Worm (Caenorhabditis elegans) whole organism, L4/young adult: ENCODE data around the gene vgln-1.
"Not testable (repeated sequence)": the region's sequence is repeated elsewhere in the genome, so short reads cannot be mapped to it uniquely, and the experiment has no call there.

Experiments used
- W03F9.2 ChIP-seq: fragments of 150-350 bp; optimal IDR thresholded peaks from 2 replicates; lab custom pipeline; 2014; ENCODE audit warnings: missing biosample characterization, missing genetic modification characterization
- dao-5 ChIP-seq: sonication (generic microtip); optimal IDR thresholded peaks from 2 replicates; lab custom pipeline; 2016; ENCODE audit warnings: missing genotype, missing genetic modification characterization, moderate library complexity, missing compliant biosample characterization
- him-1 ChIP-seq: sonication (generic microtip); optimal IDR thresholded peaks from 2 replicates; lab custom pipeline; 2016; ENCODE audit warnings: missing genotype, missing genetic modification reagents, missing genetic modification characterization, missing compliant biosample characterization

Gene vgln-1

ce11 chrII:9874508-9875229 is 16.2 kb downstream of the vgln-1 start, which contains the start of the genes chil-2 and ctsa-3.2:
Gene chil-2, minus strand, starts transcription at chrII:9874608.
Gene ctsa-3.2, plus strand, starts transcription at chrII:9875179.
- TF ChIP-seq W03F9.2 (tag; lab: Kevin White, UChicago) (no peak), dao-5 (tag; lab: Kevin White, UChicago) (no peak), him-1 (tag; lab: Kevin White, UChicago) (no peak)

DNA sequence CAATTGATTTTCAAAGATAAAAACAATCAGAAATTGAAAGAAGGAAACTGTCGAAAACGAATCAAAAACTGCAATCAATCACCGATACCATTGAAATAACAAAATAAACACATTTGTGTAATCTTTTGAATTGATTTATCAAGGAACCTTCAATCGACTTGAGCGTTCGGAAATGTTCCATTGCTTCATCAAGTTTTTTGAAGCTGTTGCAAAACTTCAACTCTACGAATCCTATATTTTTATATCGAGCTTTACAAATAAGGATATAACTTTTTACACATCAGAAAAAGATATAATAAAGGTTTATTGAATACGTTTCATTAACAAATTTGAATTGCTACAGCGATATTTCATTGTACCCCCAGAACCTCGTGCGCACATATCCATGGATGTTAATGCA is 17.9 kb downstream of the vgln-1 start, which contains the start of gene chil-8:
chil-8 (minus strand) TSS at position 101 of the 400 bp plus-strand sequence.
- TF ChIP-seq him-1 (tag; lab: Kevin White, UChicago) (no peak), dao-5 (tag; lab: Kevin White, UChicago) (no peak), W03F9.2 (tag; lab: Kevin White, UChicago) (no peak)

DNA sequence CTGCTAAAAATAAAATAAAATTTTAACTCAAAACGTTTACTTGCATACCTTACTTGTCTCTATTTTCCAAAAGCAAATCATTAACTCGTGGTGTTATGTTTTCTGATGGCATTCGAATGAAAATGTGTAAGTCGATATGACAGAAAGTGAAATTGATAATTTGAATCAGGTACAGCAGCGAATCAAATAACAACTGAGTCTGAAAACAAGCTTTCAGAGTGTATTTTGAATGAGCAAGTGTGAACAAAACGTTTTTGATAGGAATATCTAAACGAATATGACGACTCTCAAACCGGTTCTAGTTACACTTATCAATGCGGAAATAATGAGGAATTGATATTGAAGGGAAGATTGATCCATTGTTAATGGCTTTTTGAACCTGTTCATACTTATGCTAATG is 19.8 kb downstream of the vgln-1 start, which contains the start of gene chil-7:
chil-7 (minus strand) TSS at position 112 of the 400 bp plus-strand sequence.
- TF ChIP-seq W03F9.2 (tag; lab: Kevin White, UChicago): no peak
- TF ChIP-seq dao-5 (tag; lab: Kevin White, UChicago): no peak
- TF ChIP-seq him-1 (tag; lab: Kevin White, UChicago): no peak

ce11 chrII:9868698-9869097 is 22.2 kb downstream of the vgln-1 start, which contains the start of gene old-1:
Gene old-1, minus strand, starts transcription at chrII:9868747.
- no peak for TF ChIP-seq dao-5 (tag; lab: Kevin White, UChicago)
- no peak for TF ChIP-seq him-1 (tag; lab: Kevin White, UChicago)
- no peak for TF ChIP-seq W03F9.2 (tag; lab: Kevin White, UChicago)

DNA sequence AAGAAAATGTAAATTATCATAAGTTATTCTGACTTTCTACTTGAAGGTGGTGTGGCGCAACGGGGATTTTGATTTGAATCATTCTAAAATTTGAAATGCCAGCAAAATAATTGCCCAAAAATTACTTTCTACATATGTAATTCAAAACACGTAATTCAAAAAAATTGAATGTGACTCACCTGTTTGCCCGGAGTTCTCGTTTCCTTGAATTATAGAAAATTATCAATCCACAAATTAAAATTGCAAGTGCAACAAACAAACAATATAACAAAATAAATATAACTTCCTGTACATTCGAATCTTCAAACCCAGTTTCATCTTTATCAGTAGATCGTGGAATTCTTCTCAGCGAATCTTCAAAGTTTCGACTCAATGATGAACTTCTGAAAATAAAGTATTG is 22.7 kb downstream of the vgln-1 start:
- TF ChIP-seq him-1 (tag; lab: Kevin White, UChicago) (no peak), W03F9.2 (tag; lab: Kevin White, UChicago) (no peak), dao-5 (tag; lab: Kevin White, UChicago) (no peak)

- not testable (repeated sequence) for TF ChIP-seq W03F9.2, him-1, dao-5 (tag; lab: Kevin White, UChicago)
Measured at ce11 chrII:9866378-9866777, 24.5 kb downstream of the vgln-1 start, which contains the start of gene chil-1. Gene chil-1, minus strand, starts transcription at chrII:9866478.

DNA sequence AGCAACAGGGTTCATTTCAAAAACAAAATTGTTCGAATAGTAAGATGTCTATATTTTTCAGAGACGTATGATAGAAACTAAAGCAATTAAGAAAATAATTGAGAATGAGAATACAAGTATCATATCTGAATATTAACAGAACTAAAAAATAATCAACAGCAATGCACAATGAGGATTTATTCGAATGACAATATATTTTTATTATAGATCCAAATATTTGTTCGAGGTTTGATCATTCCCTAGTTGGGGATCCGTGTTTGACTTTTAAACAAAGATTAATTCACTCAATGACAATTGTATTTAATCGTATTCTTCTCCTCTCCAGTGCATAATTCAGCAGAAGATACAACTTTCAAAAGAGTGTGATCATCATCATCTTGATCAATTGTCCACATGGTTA is 28.7 kb downstream of the vgln-1 start, which contains the start of gene C08H9.18:
C08H9.18 (minus strand) TSS at position 101 of the 400 bp plus-strand sequence.
- no peak for TF ChIP-seq dao-5 (tag; lab: Kevin White, UChicago)
- TF ChIP-seq him-1 (tag; lab: Kevin White, UChicago): no peak
- no peak for TF ChIP-seq W03F9.2 (tag; lab: Kevin White, UChicago)

- TF ChIP-seq dao-5 (tag; lab: Kevin White, UChicago): no peak
- TF ChIP-seq him-1 (tag; lab: Kevin White, UChicago): no peak
- TF ChIP-seq W03F9.2 (tag; lab: Kevin White, UChicago): no peak
Measured at ce11 chrII:9861394-9861793, 29.5 kb downstream of the vgln-1 start, which contains the start of gene chil-3. Gene chil-3, minus strand, starts transcription at chrII:9861494.

DNA sequence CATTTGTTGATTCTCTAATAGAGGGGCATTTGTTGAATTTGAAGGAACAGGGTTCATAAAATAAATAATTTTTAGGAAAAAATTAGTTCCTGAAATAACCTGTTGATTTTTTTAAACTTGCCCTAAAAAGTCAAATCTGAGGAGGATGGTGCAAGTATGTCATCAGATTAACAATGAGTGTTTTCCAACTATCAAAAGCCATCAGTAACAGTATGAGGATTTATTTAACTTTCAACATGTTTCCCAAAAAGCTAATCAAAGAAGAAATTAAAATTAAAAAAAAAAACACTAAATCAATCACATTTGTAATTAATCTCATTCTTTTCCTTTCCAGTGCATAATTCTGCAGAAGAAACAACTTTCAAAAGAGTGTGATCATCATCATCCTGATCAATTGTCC is 31.3 kb downstream of the vgln-1 start, which contains the start of gene chil-5:
chil-5 (minus strand) TSS at position 101 of the 400 bp plus-strand sequence.
- TF ChIP-seq him-1 (tag; lab: Kevin White, UChicago): no peak
- no peak for TF ChIP-seq dao-5 (tag; lab: Kevin White, UChicago)

DNA sequence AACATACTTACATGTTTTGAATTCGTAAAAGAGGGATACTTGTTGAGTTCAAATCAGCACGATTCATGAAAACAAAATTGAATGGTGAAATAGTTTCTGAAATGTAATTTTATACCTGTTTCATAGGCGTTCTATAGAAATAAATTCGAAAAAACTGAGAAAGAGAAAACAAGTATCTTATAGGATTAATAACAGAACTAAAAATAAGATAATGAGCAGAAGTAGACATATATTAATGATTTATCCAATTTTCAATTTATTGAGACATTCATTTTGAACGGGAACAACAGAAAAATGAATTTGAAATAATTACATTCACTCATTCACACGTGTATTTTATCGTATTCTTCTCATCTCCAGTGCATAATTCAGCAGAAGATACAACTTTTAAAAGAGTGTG is 33.1 kb downstream of the vgln-1 start, which contains the start of gene chil-6:
chil-6 (minus strand) TSS at position 101 of the 400 bp plus-strand sequence.
- TF ChIP-seq him-1 (tag; lab: Kevin White, UChicago): no peak
- TF ChIP-seq W03F9.2 (tag; lab: Kevin White, UChicago): no peak
- TF ChIP-seq dao-5 (tag; lab: Kevin White, UChicago): no peak

- no peak for TF ChIP-seq W03F9.2 (tag; lab: Kevin White, UChicago)
- no peak for TF ChIP-seq dao-5 (tag; lab: Kevin White, UChicago)
- TF ChIP-seq him-1 (tag; lab: Kevin White, UChicago): no peak
Measured at ce11 chrII:9855620-9856019, 35.3 kb downstream of the vgln-1 start, which contains the start of gene chil-4. Gene chil-4, minus strand, starts transcription at chrII:9855720.

ce11 chrII:9850945-9851344 is 39.9 kb downstream of the vgln-1 start, which contains the start of gene ZK938.10:
Gene ZK938.10, minus strand, starts transcription at chrII:9851045.
- no peak for TF ChIP-seq dao-5 (tag; lab: Kevin White, UChicago)
- no peak for TF ChIP-seq him-1 (tag; lab: Kevin White, UChicago)
- TF ChIP-seq W03F9.2 (tag; lab: Kevin White, UChicago): no peak

DNA sequence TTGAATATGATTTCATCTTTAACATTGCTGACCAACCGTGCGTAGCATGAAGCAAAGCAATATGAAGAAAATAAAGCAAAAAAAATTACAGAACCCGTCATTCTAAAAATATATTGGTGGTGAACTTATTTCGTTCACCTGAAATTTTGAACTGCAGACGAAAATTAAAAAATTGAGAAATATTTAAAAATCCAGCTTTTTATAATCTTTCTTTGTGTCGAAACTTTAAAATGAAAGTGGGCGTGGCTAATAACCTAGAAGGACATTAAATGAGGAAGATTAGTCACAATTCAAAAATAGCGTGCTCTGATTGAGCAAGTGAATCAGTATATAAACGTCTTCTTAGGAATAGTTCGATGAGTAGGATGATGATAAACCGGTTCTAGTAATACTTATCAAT is 41.4 kb downstream of the vgln-1 start, which contains the start of gene old-2:
old-2 (minus strand) TSS at position 101 of the 400 bp plus-strand sequence.
- TF ChIP-seq dao-5 (tag; lab: Kevin White, UChicago) (no peak), W03F9.2 (tag; lab: Kevin White, UChicago) (no peak), him-1 (tag; lab: Kevin White, UChicago) (no peak)
